Fruit fly (Drosophila melanogaster) whole organism, embryonic: Measurements from ENCODE around the gene gt.

Source experiments
- CG11398 ChIP-seq: fragments of 200-800 bp; sonication (Bioruptor generic); optimal IDR thresholded peaks from 2 replicates; lab custom pipeline; 2016; ENCODE audit warnings: missing biosample characterization, missing genetic modification characterization
- CG12104 ChIP-seq: fragments of 200-800 bp; sonication (Bioruptor generic); optimal IDR thresholded peaks from 3 replicates; lab custom pipeline; 2016; ENCODE audit warnings: missing biosample characterization, missing genetic modification characterization
- CG12236 ChIP-seq: fragments of 200-800 bp; sonication (Bioruptor generic); optimal IDR thresholded peaks from 2 replicates; lab custom pipeline; 2016; ENCODE audit warnings: missing biosample characterization, missing genetic modification characterization
- CG12391 ChIP-seq: fragments of 200-800 bp; sonication (Bioruptor generic); optimal IDR thresholded peaks from 3 replicates; lab custom pipeline; 2018; ENCODE audit warnings: missing biosample characterization, mild to moderate bottlenecking, missing genetic modification characterization, moderate library complexity
- CG12744 ChIP-seq: fragments of 200-800 bp; sonication (Bioruptor generic); optimal IDR thresholded peaks from 2 replicates; lab custom pipeline; 2016; ENCODE audit warnings: missing biosample characterization, missing genetic modification characterization
- CG12769 ChIP-seq: fragments of 200-800 bp; sonication (Bioruptor generic); optimal IDR thresholded peaks from 2 replicates; lab custom pipeline; 2019; ENCODE audit warnings: missing biosample characterization, mild to moderate bottlenecking, missing genetic modification characterization, moderate library complexity
- CG14441 ChIP-seq: fragments of 200-800 bp; sonication (Bioruptor generic); IDR thresholded peaks from 2 replicates; pipeline ENCODE4 v1.3.6; 2022; ENCODE audit warnings: missing biosample characterization, missing genetic modification characterization
- CG16779 ChIP-seq: fragments of 200-800 bp; sonication (Bioruptor generic); IDR thresholded peaks from 2 replicates; pipeline ENCODE4 v1.3.6; 2022; ENCODE audit warnings: missing biosample characterization, missing genetic modification characterization
- CG16863 ChIP-seq: fragments of 200-800 bp; sonication (Bioruptor generic); optimal IDR thresholded peaks from 3 replicates; lab custom pipeline; 2016; ENCODE audit warnings: missing biosample characterization, missing genetic modification characterization
- CG17186 ChIP-seq: fragments of 200-800 bp; sonication (Bioruptor generic); optimal IDR thresholded peaks from 3 replicates; lab custom pipeline; 2017; ENCODE audit warnings: missing biosample characterization, missing genetic modification reagents, missing genetic modification characterization
- CG17829 ChIP-seq: fragments of 200-800 bp; optimal IDR thresholded peaks from 2 replicates; lab custom pipeline; 2019; ENCODE audit warnings: missing biosample characterization, mild to moderate bottlenecking, missing genetic modification characterization, moderate library complexity
- CG1832 ChIP-seq: fragments of 200-800 bp; sonication (Bioruptor generic); optimal IDR thresholded peaks from 2 replicates; lab custom pipeline; 2017; ENCODE audit warnings: missing biosample characterization, mild to moderate bottlenecking, missing genetic modification characterization, inconsistent platforms
- CG2120 ChIP-seq: fragments of 200-800 bp; sonication (Bioruptor generic); optimal IDR thresholded peaks from 3 replicates; lab custom pipeline; 2016; ENCODE audit warnings: missing biosample characterization, missing genetic modification characterization
- CG4328 ChIP-seq: fragments of 200-800 bp; sonication (Bioruptor generic); optimal IDR thresholded peaks from 3 replicates; lab custom pipeline; 2017; ENCODE audit warnings: missing biosample characterization, missing genetic modification reagents, missing genetic modification characterization
- CG5953 ChIP-seq: fragments of 200-800 bp; sonication (Bioruptor generic); IDR thresholded peaks from 2 replicates; pipeline ENCODE4 v1.3.6; 2022; ENCODE audit warnings: missing biosample characterization, missing genetic modification characterization
- CG8765 ChIP-seq: fragments of 200-800 bp; sonication (Bioruptor generic); IDR thresholded peaks from 2 replicates; pipeline ENCODE4 v1.3.6; 2022; ENCODE audit warnings: missing biosample characterization, missing genetic modification characterization
- CG9817 ChIP-seq: fragments of 200-800 bp; sonication (Bioruptor generic); optimal IDR thresholded peaks from 2 replicates; lab custom pipeline; 2018; ENCODE audit warnings: missing biosample characterization, mild to moderate bottlenecking, missing genetic modification characterization, moderate library complexity
- CG9932 ChIP-seq: fragments of 200-800 bp; sonication (Bioruptor generic); IDR thresholded peaks from 2 replicates; pipeline ENCODE4 v1.3.6; 2022; ENCODE audit warnings: missing biosample characterization, missing genetic modification characterization
- Dbx ChIP-seq: fragments of 200-800 bp; sonication (Bioruptor generic); IDR thresholded peaks from 3 replicates; pipeline ENCODE4 v1.3.6; 2022; ENCODE audit warnings: missing biosample characterization, missing genetic modification characterization
- Dref ChIP-seq: fragments of 200-800 bp; sonication (Bioruptor generic); IDR thresholded peaks from 2 replicates; pipeline ENCODE4 v1.3.6; 2022; ENCODE audit warnings: missing biosample characterization, missing genetic modification characterization
- Eip74EF ChIP-seq, 2 experiments: fragments of 200-800 bp in 1 of 2; fragments of >200 bp in 1 of 2; sonication (Bioruptor generic) in 1 of 2; optimal IDR thresholded peaks; 2 replicates each; lab custom pipeline; 2017 to 2019; ENCODE audit warnings: missing biosample characterization in 2 of 2, missing genetic modification characterization in 2 of 2, mild to moderate bottlenecking in 1 of 2, moderate library complexity in 1 of 2
- HLH54F ChIP-seq: fragments of 200-800 bp; sonication (Bioruptor generic); optimal IDR thresholded peaks from 3 replicates; lab custom pipeline; 2016; ENCODE audit warnings: missing biosample characterization, missing genetic modification characterization
- Hand ChIP-seq: fragments of 200-800 bp; sonication (Bioruptor generic); optimal IDR thresholded peaks from 2 replicates; lab custom pipeline; 2017; ENCODE audit warnings: mild to moderate bottlenecking, missing biosample characterization, missing genetic modification reagents, missing genetic modification characterization
- Hmx ChIP-seq: fragments of 200-800 bp; sonication (Bioruptor generic); optimal IDR thresholded peaks from 2 replicates; lab custom pipeline; 2016; ENCODE audit warnings: missing biosample characterization, missing genetic modification characterization
- Hsf ChIP-seq: fragments of 200-800 bp; sonication (Bioruptor generic); optimal IDR thresholded peaks from 3 replicates; lab custom pipeline; 2016; ENCODE audit warnings: missing biosample characterization, missing genetic modification characterization
- Mad ChIP-seq: fragments of 200-800 bp; sonication (Bioruptor generic); optimal IDR thresholded peaks from 2 replicates; lab custom pipeline; 2016; ENCODE audit warnings: missing biosample characterization, missing genetic modification characterization
- Neu2 ChIP-seq: fragments of 200-800 bp; sonication (Bioruptor generic); optimal IDR thresholded peaks from 3 replicates; lab custom pipeline; 2016; ENCODE audit warnings: missing biosample characterization, missing genetic modification characterization, borderline replicate concordance
- Nf-YA ChIP-seq: fragments of 200-800 bp; sonication (Bioruptor generic); IDR thresholded peaks from 2 replicates; pipeline ENCODE4 v1.3.6; 2022; ENCODE audit warnings: missing biosample characterization, missing genetic modification characterization
- NfI ChIP-seq: fragments of 200-800 bp; sonication (Bioruptor generic); optimal IDR thresholded peaks from 3 replicates; lab custom pipeline; 2018; ENCODE audit warnings: missing biosample characterization, mild to moderate bottlenecking, missing genetic modification characterization, moderate library complexity
- Vsx1 ChIP-seq: fragments of 200-800 bp; sonication (Bioruptor generic); optimal IDR thresholded peaks from 2 replicates; lab custom pipeline; 2017; ENCODE audit warnings: missing biosample characterization, mild to moderate bottlenecking, missing genetic modification characterization, missing genetic modification reagents
- ato ChIP-seq: fragments of 200-800 bp; sonication (Bioruptor generic); IDR thresholded peaks from 2 replicates; pipeline ENCODE4 v1.3.6; 2022; ENCODE audit warnings: missing biosample characterization, missing genetic modification characterization; ENCODE audit not compliant: partially characterized antibody
- crc ChIP-seq: fragments of 200-800 bp; sonication (Bioruptor generic); optimal IDR thresholded peaks from 2 replicates; lab custom pipeline; 2016; ENCODE audit warnings: missing biosample characterization, missing genetic modification characterization
- emc ChIP-seq: fragments of 200-800 bp; sonication (Bioruptor generic); optimal IDR thresholded peaks from 2 replicates; lab custom pipeline; 2016; ENCODE audit warnings: missing biosample characterization, missing genetic modification characterization
- gcm ChIP-seq: fragments of 200-800 bp; sonication (Bioruptor generic); optimal IDR thresholded peaks from 2 replicates; lab custom pipeline; 2019; ENCODE audit warnings: missing biosample characterization, mild to moderate bottlenecking, missing genetic modification characterization, moderate library complexity
- gro ChIP-seq: fragments of 200-800 bp; sonication (Bioruptor generic); optimal IDR thresholded peaks from 2 replicates; lab custom pipeline; 2016; ENCODE audit warnings: missing biosample characterization, missing genetic modification characterization
- insv ChIP-seq, 2 experiments: fragments of 200-800 bp; sonication (Bioruptor generic); optimal IDR thresholded peaks; 3 replicates each; lab custom pipeline; 2016 to 2018; ENCODE audit warnings: missing biosample characterization in 2 of 2, missing genetic modification characterization in 2 of 2
- nerfin-1 ChIP-seq: fragments of 200-800 bp; sonication (Bioruptor generic); optimal IDR thresholded peaks from 3 replicates; lab custom pipeline; 2019; ENCODE audit warnings: missing biosample characterization, mild to moderate bottlenecking, missing genetic modification characterization, moderate library complexity
- nom ChIP-seq: fragments of 200-800 bp; sonication (Bioruptor generic); optimal IDR thresholded peaks from 2 replicates; lab custom pipeline; 2017; ENCODE audit warnings: missing biosample characterization, missing genetic modification characterization, mild to moderate bottlenecking, moderate library complexity, missing genetic modification reagents
- onecut ChIP-seq: fragments of 200-800 bp; sonication (Bioruptor generic); IDR thresholded peaks from 2 replicates; pipeline ENCODE4 v1.3.6; 2022; ENCODE audit warnings: missing biosample characterization, missing genetic modification characterization
- pan ChIP-seq, 4 experiments: fragments of >200 bp in 3 of 4; fragments of 200-800 bp in 1 of 4; sonication (Bioruptor generic) in 1 of 4; optimal IDR thresholded peaks in 3 of 4; IDR thresholded peaks in 1 of 4; 2 replicates each; pipeline versions ENCODE4 v1.3.6 to Lab custom; 2017 to 2022; ENCODE audit warnings: missing biosample characterization in 2 of 4, missing genetic modification characterization in 2 of 4, mixed read lengths in 1 of 4
- pfk ChIP-seq: fragments of 200-800 bp; sonication (Bioruptor generic); optimal IDR thresholded peaks from 2 replicates; lab custom pipeline; 2018; ENCODE audit warnings: missing biosample characterization, mild to moderate bottlenecking, missing genetic modification characterization, moderate library complexity
- schlank ChIP-seq: fragments of 200-800 bp; sonication (Bioruptor generic); optimal IDR thresholded peaks from 2 replicates; lab custom pipeline; 2018; ENCODE audit warnings: missing biosample characterization, mild to moderate bottlenecking, missing genetic modification characterization
- sd ChIP-seq: fragments of 200-800 bp; sonication (Bioruptor generic); optimal IDR thresholded peaks from 3 replicates; lab custom pipeline; 2018; ENCODE audit warnings: missing biosample characterization, mild to moderate bottlenecking, missing genetic modification characterization, moderate library complexity
- stwl ChIP-seq: fragments of 200-800 bp; sonication (Bioruptor generic); optimal IDR thresholded peaks from 3 replicates; lab custom pipeline; 2018; ENCODE audit warnings: missing biosample characterization, mild to moderate bottlenecking, missing genetic modification characterization, moderate library complexity
- tap ChIP-seq: fragments of 200-800 bp; optimal IDR thresholded peaks from 3 replicates; lab custom pipeline; 2019; ENCODE audit warnings: missing biosample characterization, mild to moderate bottlenecking, missing genetic modification characterization, moderate library complexity
- toy ChIP-seq: fragments of 200-800 bp; sonication (Bioruptor generic); IDR thresholded peaks from 2 replicates; pipeline ENCODE4 v1.3.6; 2022; ENCODE audit warnings: missing biosample characterization, missing genetic modification characterization
- trh ChIP-seq: fragments of 200-800 bp; sonication (Bioruptor generic); optimal IDR thresholded peaks from 2 replicates; lab custom pipeline; 2016; ENCODE audit warnings: missing biosample characterization, missing genetic modification characterization
- unc-4 ChIP-seq: fragments of 200-800 bp; sonication (Bioruptor generic); IDR thresholded peaks from 2 replicates; pipeline ENCODE4 v1.3.6; 2022; ENCODE audit warnings: missing biosample characterization, missing genetic modification characterization; ENCODE audit not compliant: partially characterized antibody
- unpg ChIP-seq: fragments of 200-800 bp; sonication (Bioruptor generic); optimal IDR thresholded peaks from 3 replicates; lab custom pipeline; 2018; ENCODE audit warnings: missing biosample characterization, mild to moderate bottlenecking, missing genetic modification characterization, moderate library complexity
- zf30C ChIP-seq: fragments of 200-800 bp; sonication (Bioruptor generic); optimal IDR thresholded peaks from 3 replicates; lab custom pipeline; 2018; ENCODE audit warnings: missing biosample characterization, mild to moderate bottlenecking, missing genetic modification characterization

The gt gene

dm6 chrX:2468576-2468975 lies 39.8 kb upstream of the gt start (continued):
- TF ChIP-seq sd (tag; lab: Kevin White, UChicago), result peak; percentile 18
- TF ChIP-seq Eip74EF (GFP tag; optimal IDR thresholded peaks at IDR 0.05; lab: Kevin White, UChicago), result peak in 1 of 2 experiments; percentile 22
- TF ChIP-seq Mad (GFP tag; lab: Kevin White, UChicago), result peak; percentile 67
- TF ChIP-seq gro (GFP tag; lab: Kevin White, UChicago), result no peak
- no peak for TF ChIP-seq pan (optimal IDR thresholded peaks at IDR 0.05; lab: Kevin White, UChicago)
- TF ChIP-seq pan (GFP tag; optimal IDR thresholded peaks at IDR 0.05 in 1 of 2, IDR thresholded peaks at IDR 0.05 in 1 of 2), result peak in 1 of 2 experiments; percentile 62
- peak; percentile 76 for TF ChIP-seq nom
- peak; percentile 39 for TF ChIP-seq tap (tag; lab: Kevin White, UChicago)
- 0 out of 2 replicates have a peak, but pooled peaks have one; percentile 61 for TF ChIP-seq CG5953 (GFP tag; lab: Robert Waterston, UW)
- TF ChIP-seq CG11398 (GFP tag; lab: Kevin White, UChicago), result peak; percentile 66
- TF ChIP-seq toy (GFP tag; lab: Robert Waterston, UW), result no peak
- no peak for TF ChIP-seq CG2120 (GFP tag; lab: Kevin White, UChicago)
- TF ChIP-seq CG16779 (GFP tag; lab: Robert Waterston, UW), result no peak
- no peak for TF ChIP-seq Hand (GFP tag; lab: Kevin White, UChicago)
- TF ChIP-seq CG14441 (GFP tag; lab: Robert Waterston, UW), result peak; percentile 60
- TF ChIP-seq Dref (GFP tag; lab: Robert Waterston, UW), result no peak
- peak; percentile 82 for TF ChIP-seq CG17829 (tag; lab: Kevin White, UChicago)
- peak; percentile 7 for TF ChIP-seq Vsx1
- TF ChIP-seq Dbx (GFP tag; lab: Robert Waterston, UW), result no peak
- no peak for TF ChIP-seq insv (GFP tag; optimal IDR thresholded peaks at IDR 0.05; lab: Kevin White, UChicago)
- TF ChIP-seq Nf-YA (GFP tag; lab: Robert Waterston, UW), result peak; percentile 61
- TF ChIP-seq trh (GFP tag; lab: Kevin White, UChicago), result peak; percentile 27
- TF ChIP-seq Neu2, result no peak
- peak; percentile 30 for TF ChIP-seq CG9817
- no peak for TF ChIP-seq ato
- no peak for TF ChIP-seq pfk
- TF ChIP-seq CG9932 (GFP tag; lab: Robert Waterston, UW), result peak; percentile 33; the same call in 1 of the 2 replicates
- TF ChIP-seq NfI (GFP tag; lab: Kevin White, UChicago), result peak; percentile 56
- no peak for TF ChIP-seq unc-4 (GFP tag; lab: Robert Waterston, UW)
- TF ChIP-seq CG16863 (GFP tag; lab: Kevin White, UChicago), result peak; percentile 82
- peak; percentile 37 for TF ChIP-seq HLH54F
- peak; percentile 31 for TF ChIP-seq CG12236 (GFP tag; lab: Kevin White, UChicago)
- peak; percentile 68 for TF ChIP-seq nerfin-1 (tag; lab: Kevin White, UChicago)
- peak; percentile 80 for TF ChIP-seq Hsf
- TF ChIP-seq unpg (GFP tag; lab: Kevin White, UChicago), result peak; percentile 80
- peak; percentile 15 for TF ChIP-seq CG17186 (GFP tag; lab: Kevin White, UChicago)
- TF ChIP-seq emc (GFP tag; lab: Kevin White, UChicago), result no peak
- TF ChIP-seq CG8765, result peak; percentile 81
- TF ChIP-seq CG12391, result peak; percentile 69
- no peak for TF ChIP-seq CG4328
- no peak for TF ChIP-seq Hmx (GFP tag; lab: Kevin White, UChicago)
- TF ChIP-seq stwl (tag; lab: Kevin White, UChicago), result peak; percentile 36
- TF ChIP-seq CG1832 (GFP tag; lab: Kevin White, UChicago), result no peak
- no peak for TF ChIP-seq schlank (tag; lab: Kevin White, UChicago)
- TF ChIP-seq zf30C (GFP tag; lab: Kevin White, UChicago), result no peak
- TF ChIP-seq gcm (GFP tag; lab: Kevin White, UChicago), result peak; percentile 51
- peak; percentile 73 for TF ChIP-seq onecut (GFP tag; lab: Robert Waterston, UW)
- TF ChIP-seq CG12744 (GFP tag; lab: Kevin White, UChicago), result peak; percentile 32
- TF ChIP-seq CG12104, result peak; percentile 47
- TF ChIP-seq CG12769 (tag; lab: Kevin White, UChicago), result no peak
- TF ChIP-seq crc (GFP tag; lab: Kevin White, UChicago), result peak; percentile 29
